Worm (Caenorhabditis elegans): ENCODE measurements around the gene clec-57.

DNA sequence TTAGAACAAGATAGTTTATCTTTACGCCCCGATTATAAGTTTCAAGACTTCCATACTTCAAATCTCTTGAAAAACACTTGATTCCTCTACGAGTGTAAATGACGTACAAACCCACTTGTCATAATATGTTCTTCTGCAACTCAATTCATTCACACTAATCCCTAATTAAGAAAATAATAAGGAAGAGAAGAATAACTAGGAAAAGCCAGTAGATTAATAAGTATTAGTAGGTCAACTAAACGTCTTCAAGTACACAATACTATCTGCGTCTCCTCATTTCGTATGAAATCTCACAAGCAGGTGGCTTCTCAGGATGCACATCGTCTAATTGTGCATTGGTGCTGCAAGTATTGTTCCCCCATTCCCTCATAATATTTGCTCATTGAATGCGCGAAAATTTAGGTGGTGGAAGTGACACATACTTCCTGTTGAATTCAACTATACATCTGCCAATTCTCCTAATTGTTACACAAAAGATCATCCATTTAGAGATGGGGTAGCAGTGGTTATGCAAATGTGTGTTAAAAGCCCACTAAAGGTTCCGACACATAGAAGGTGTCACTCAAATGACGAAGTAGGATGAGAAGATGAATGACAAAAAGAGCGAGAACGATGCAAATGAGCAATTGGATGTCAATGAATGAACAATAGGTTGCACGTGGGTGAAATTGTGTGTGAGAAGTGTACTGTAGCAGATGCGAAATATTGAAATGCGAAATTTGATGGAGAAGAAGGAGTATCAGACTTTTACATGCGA lies 41.8 kb upstream of the clec-57 start:
- TF ChIP-seq cog-1 (tag; optimal IDR thresholded peaks at IDR 0.05) = no peak
- TF ChIP-seq med-1 (GFP tag; optimal IDR thresholded peaks at IDR 0.05; ENCODE audit: insufficient read depth) = no peak
- no peak for TF ChIP-seq flt-1 (GFP tag; IDR thresholded peaks at IDR 0.05)
- TF ChIP-seq ztf-23 (GFP tag; IDR thresholded peaks at IDR 0.05) = no peak
- TF ChIP-seq tab-1 (GFP tag; IDR thresholded peaks at IDR 0.05) = no peak
